Worm (Caenorhabditis elegans): ENCODE data around the gene pitr-6.

Gene pitr-6

DNA sequence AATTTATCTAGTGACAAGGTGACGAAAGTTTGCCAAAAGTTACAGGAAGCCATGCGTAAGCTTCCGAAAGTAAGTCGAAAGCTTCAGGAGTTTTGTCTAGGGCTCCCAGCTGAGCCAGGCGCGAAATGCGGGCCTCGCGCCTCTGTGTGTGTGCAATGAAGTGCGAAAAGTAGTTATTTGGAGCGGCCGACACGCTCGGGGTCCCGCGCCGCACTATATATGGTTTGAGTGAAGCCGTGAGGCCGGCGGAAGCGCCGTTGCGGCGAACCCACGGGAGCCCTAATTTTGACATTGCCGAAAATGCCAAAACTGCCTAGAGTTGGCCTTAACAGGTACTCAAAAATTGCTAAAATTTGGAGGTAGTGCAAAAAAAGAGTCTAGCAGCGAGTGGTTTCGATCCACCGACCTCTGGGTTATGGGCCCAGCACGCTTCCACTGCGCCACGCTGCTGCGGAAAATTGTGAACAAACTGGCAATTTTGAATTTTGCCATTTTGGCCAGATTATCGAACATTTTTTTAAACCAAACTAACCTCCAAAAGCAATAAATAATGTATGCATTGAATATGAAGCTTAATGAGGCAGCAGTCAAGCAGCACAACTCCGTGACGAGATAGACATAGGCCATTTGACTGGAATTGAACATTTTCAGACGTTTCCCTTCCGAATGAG lies 9.8 kb upstream of the pitr-6 start (continued):
- no peak for TF ChIP-seq T20F7.1 (GFP tag; optimal IDR thresholded peaks at IDR 0.05)
- TF ChIP-seq lin-29 (GFP tag; IDR thresholded peaks at IDR 0.05) = no peak
- TF ChIP-seq dmd-6 (GFP tag; IDR thresholded peaks at IDR 0.05) = no peak
- TF ChIP-seq spr-1 (tag; optimal IDR thresholded peaks at IDR 0.05) = no peak
- TF ChIP-seq dmd-8 (GFP tag; IDR thresholded peaks at IDR 0.05) = 0 out of 2 replicates have a peak, but pooled peaks have one; percentile 47
- no peak for TF ChIP-seq snpc-1.2 (GFP tag; IDR thresholded peaks at IDR 0.05)
- TF ChIP-seq pha-4 (GFP tag; IDR thresholded peaks at IDR 0.05) = peak; percentile 18; the same call in 1 of the 2 replicates
- no peak for TF ChIP-seq pha-4 (tag; optimal IDR thresholded peaks at IDR 0.05)
- TF ChIP-seq spr-3 (GFP tag; optimal IDR thresholded peaks at IDR 0.05) = no peak
- no peak for TF ChIP-seq dpl-1 (GFP tag; optimal IDR thresholded peaks at IDR 0.05)
- TF ChIP-seq jun-1 (tag; optimal IDR thresholded peaks at IDR 0.05) = no peak
- TF ChIP-seq ZK337.2 (GFP tag; IDR thresholded peaks at IDR 0.05) = no peak
- TF ChIP-seq sdz-12 (GFP tag; optimal IDR thresholded peaks at IDR 0.05) = no peak
- TF ChIP-seq vab-7 (GFP tag; IDR thresholded peaks at IDR 0.05) = peak; percentile 42; the same call in 1 of the 2 replicates

DNA sequence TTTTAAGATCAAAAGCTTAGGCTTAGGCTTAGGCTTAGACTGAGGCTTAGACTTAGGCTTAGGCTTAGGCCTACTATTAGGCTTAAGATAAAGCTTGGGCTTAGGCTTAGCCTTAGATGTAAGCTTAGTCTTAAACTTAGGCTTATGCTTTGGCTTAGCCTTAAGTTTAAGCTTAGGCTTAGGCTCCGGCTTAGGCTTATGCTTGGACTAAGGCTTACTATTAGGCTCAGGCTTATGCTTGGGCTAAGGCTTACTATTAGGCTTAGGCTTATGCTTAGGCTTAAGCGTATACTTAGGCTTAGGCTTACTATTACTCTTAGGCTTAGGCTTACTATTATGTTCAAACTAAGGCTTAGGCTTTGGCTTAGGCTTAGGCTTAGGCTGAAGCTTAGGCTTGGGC lies 8.4 kb upstream of the pitr-6 start:
- TF ChIP-seq lim-7 (GFP tag; IDR thresholded peaks at IDR 0.05) (0 out of 2 replicates have a peak, but pooled peaks have one; percentile 32), ztf-11 (tag; optimal IDR thresholded peaks at IDR 0.05) (no peak)

DNA sequence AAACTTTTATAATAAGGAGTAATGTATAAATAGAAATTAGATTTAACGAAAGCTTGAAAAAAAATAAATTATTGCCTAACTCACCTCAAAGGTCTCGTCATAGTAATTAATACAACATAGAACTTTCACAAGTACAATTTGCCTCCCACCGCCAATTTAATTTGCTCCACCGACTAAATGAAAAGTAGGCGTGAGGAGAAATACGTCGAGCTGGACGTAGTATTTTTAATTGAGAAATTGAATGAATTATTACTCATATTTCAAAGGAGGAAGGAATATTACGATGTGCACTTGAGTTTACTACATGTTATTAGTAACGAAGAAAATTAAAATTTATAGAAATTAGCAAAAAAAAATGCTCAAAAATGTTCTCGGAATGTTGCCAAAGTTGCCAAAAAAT lies 6.7 kb upstream of the pitr-6 start, which contains the start of gene Y57A10C.9:
TSS of gene Y57A10C.9 (minus strand) at position 101 of the 400 bp plus-strand sequence.
- no peak for TF ChIP-seq R02D3.7 (tag; optimal IDR thresholded peaks at IDR 0.05)
- TF ChIP-seq lin-29 (GFP tag; IDR thresholded peaks at IDR 0.05) = no peak
- no peak for TF ChIP-seq zfp-3 (GFP tag; conservative IDR thresholded peaks at IDR 0.05)
- no peak for TF ChIP-seq nhr-48 (tag; optimal IDR thresholded peaks at IDR 0.05)
- TF ChIP-seq tra-1 (GFP tag; IDR thresholded peaks at IDR 0.05) = no peak
- TF ChIP-seq gei-8 (GFP tag; optimal IDR thresholded peaks at IDR 0.05) = no peak
- no peak for TF ChIP-seq nhr-28 (tag; optimal IDR thresholded peaks at IDR 0.05)

DNA sequence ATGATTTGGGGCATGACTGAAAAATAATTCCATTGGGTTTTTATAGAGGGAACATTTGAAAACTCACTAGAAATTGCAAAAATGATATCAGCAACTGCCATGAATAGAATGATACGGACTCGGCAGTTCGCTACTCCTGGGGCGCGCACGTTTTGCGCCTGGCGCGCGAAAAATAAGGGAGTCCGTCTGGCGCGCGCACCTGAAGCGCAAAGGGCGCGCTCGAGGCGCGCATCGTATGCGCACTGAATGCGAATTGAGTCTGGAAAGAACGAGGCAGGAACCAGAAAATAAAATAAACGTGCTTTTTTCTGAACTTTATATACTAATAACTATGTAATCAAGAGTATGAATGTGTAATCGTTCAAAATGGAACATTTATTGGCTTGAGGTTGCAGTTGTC lies 4.0 kb upstream of the pitr-6 start, which contains the start of gene Y57A10C.10:
TSS of gene Y57A10C.10 (minus strand) at position 101 of the 400 bp plus-strand sequence.
- peak; percentile 12; the same call in 1 of the 2 replicates for TF ChIP-seq set-16 (GFP tag; IDR thresholded peaks at IDR 0.05)

DNA sequence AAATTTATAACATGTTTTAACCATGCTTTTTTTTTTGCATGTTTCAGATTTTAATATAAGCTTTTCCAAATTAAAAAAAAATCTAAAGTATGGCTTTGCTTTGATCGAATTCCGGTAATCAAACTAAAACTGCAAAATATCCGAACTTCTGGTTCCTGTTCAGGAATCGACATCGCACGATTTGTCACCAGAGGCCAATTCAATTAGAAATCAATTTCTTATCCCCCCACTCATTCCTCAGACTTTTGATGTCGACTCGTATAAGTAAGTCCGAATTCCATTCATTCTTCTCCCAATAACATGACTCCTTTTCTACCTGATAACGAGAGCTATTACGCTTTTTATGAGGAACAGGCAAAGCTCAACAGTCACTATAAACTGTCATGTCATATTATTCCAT lies 3.1 kb downstream of the pitr-6 start, which contains the start of gene srh-27:
TSS of gene srh-27 (plus strand) at position 301 of the 400 bp plus-strand sequence.
- TF ChIP-seq nhr-28 (tag; optimal IDR thresholded peaks at IDR 0.05) = no peak
- no peak for TF ChIP-seq snpc-4 (tag; optimal IDR thresholded peaks at IDR 0.05)
- TF ChIP-seq T26A8.4 (GFP tag; IDR thresholded peaks at IDR 0.05) = no peak
- no peak for TF ChIP-seq D1046.2 (GFP tag; IDR thresholded peaks at IDR 0.05)
- TF ChIP-seq ces-1 (GFP tag; optimal IDR thresholded peaks at IDR 0.05) = no peak
- no peak for TF ChIP-seq ceh-82 (tag; optimal IDR thresholded peaks at IDR 0.05)
- TF ChIP-seq F26F4.8 (GFP tag; conservative IDR thresholded peaks at IDR 0.05) = no peak

DNA sequence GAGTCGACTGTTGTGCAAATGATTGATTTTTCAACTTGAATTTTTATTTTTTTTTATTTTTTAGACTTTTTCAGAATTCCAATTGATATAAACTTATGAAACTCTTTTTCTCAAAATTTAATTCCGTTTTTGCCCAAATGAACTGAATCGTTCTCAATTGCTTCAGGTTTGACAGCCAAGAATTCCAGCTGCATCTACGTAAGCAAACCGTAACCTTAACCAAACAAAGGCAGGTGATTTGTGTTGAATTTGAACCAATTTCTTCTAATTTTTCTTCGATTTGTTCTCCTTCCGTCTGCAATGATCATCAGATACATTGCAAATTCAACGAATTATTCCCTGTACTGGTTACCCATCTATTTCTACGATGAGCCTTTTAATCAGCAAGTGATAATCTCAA lies 4.7 kb downstream of the pitr-6 start, which contains the start of gene sre-34:
TSS of gene sre-34 (plus strand) at position 301 of the 400 bp plus-strand sequence.
- TF ChIP-seq R02D3.7 (tag; optimal IDR thresholded peaks at IDR 0.05) (no peak), lir-3 (tag; optimal IDR thresholded peaks at IDR 0.05) (no peak), nhr-6 (tag; optimal IDR thresholded peaks at IDR 0.05) (no peak), ztf-11 (tag; optimal IDR thresholded peaks at IDR 0.05) (no peak)

Data from whole organism, L4 larva.